Fruit fly (Drosophila melanogaster): ENCODE data around the gene Jhbp15.

- TF ChIP-seq CG8478 (optimal IDR thresholded peaks at IDR 0.05), result no peak
- TF ChIP-seq CTCF (optimal IDR thresholded peaks at IDR 0.05), result no peak
Measured at dm6 chr3R:21091500-21091899, 40.7 kb upstream of the Jhbp15 start.
